Fruit fly (Drosophila melanogaster): Measurements from ENCODE around the gene CG33189.
A peak's percentile ranks its signal among the peaks of the same experiment; 100 is the strongest.

The CG33189 gene

dm6 chr3R:8823761-8824499 is 43.3 kb upstream of the CG33189 start, which contains the start of the genes IscU and CG8379 (continued):
- TF ChIP-seq TFAM (GFP tag; optimal IDR thresholded peaks at IDR 0.05), result no peak
- no peak for TF ChIP-seq dmrt11E (tag; optimal IDR thresholded peaks at IDR 0.05)
- TF ChIP-seq GATAe (GFP tag; conservative IDR thresholded peaks at IDR 0.05), result 0 out of 2 replicates have a peak, but pooled peaks have one; percentile 10
- peak; percentile 13; the same call in 1 of the 2 replicates for TF ChIP-seq CG42726 (GFP tag; IDR thresholded peaks at IDR 0.05; ENCODE audit: partially characterized antibody)
- no peak for TF ChIP-seq CG11504 (tag; optimal IDR thresholded peaks at IDR 0.05)
- TF ChIP-seq CG1024 (GFP tag; IDR thresholded peaks at IDR 0.05), result no peak
- TF ChIP-seq row (GFP tag; IDR thresholded peaks at IDR 0.05), result peak; percentile 75
- TF ChIP-seq H15 (GFP tag; IDR thresholded peaks at IDR 0.05), result no peak
- TF ChIP-seq CG12659 (GFP tag; optimal IDR thresholded peaks at IDR 0.05), result peak; percentile 65
- TF ChIP-seq zfh2 (GFP tag; optimal IDR thresholded peaks at IDR 0.05), result no peak
- no peak for TF ChIP-seq tna (GFP tag; IDR thresholded peaks at IDR 0.05; ENCODE audit: partially characterized antibody)
- peak; percentile 23 for TF ChIP-seq CTCF (GFP tag; optimal IDR thresholded peaks at IDR 0.05)
- TF ChIP-seq CG2202 (tag; optimal IDR thresholded peaks at IDR 0.05), result no peak
- TF ChIP-seq odd (GFP tag; optimal IDR thresholded peaks at IDR 0.05), result no peak
- no peak for TF ChIP-seq Xbp1 (GFP tag; optimal IDR thresholded peaks at IDR 0.05)
- TF ChIP-seq ara (GFP tag; IDR thresholded peaks at IDR 0.05), result no peak
- no peak for TF ChIP-seq ab (GFP tag; optimal IDR thresholded peaks at IDR 0.05)
- peak in 1 of 3 experiments; percentile 18 for TF ChIP-seq lola (GFP tag; optimal IDR thresholded peaks at IDR 0.05)
- TF ChIP-seq Hr3 (GFP tag; optimal IDR thresholded peaks at IDR 0.05), result no peak
- no peak for TF ChIP-seq Drgx (GFP tag; IDR thresholded peaks at IDR 0.05)
- TF ChIP-seq CG12299 (tag; optimal IDR thresholded peaks at IDR 0.05), result no peak
- no peak for TF ChIP-seq az2 (GFP tag; optimal IDR thresholded peaks at IDR 0.05)
- TF ChIP-seq Meics (GFP tag; optimal IDR thresholded peaks at IDR 0.05), result no peak
- no peak for TF ChIP-seq ap (GFP tag; IDR thresholded peaks at IDR 0.05)
- peak; percentile 12 for TF ChIP-seq Max (GFP tag; optimal IDR thresholded peaks at IDR 0.05)
- peak; percentile 19 for TF ChIP-seq Hand (GFP tag; optimal IDR thresholded peaks at IDR 0.05)
- no peak for TF ChIP-seq sim (GFP tag; IDR thresholded peaks at IDR 0.05)
- no peak for TF ChIP-seq sc (optimal IDR thresholded peaks at IDR 0.05)
- no peak for TF ChIP-seq sc (GFP tag; optimal IDR thresholded peaks at IDR 0.05)
- TF ChIP-seq her (GFP tag; optimal IDR thresholded peaks at IDR 0.05), result no peak
- no peak for TF ChIP-seq lmd (GFP tag; IDR thresholded peaks at IDR 0.05)
- TF ChIP-seq Dll (GFP tag; IDR thresholded peaks at IDR 0.05; ENCODE audit: partially characterized antibody), result peak; percentile 81
- no peak for TF ChIP-seq Nf-YA (GFP tag; IDR thresholded peaks at IDR 0.05)
- no peak for TF ChIP-seq Bgb (GFP tag; IDR thresholded peaks at IDR 0.05; ENCODE audit: partially characterized antibody)
- no peak for TF ChIP-seq pan (optimal IDR thresholded peaks at IDR 0.05)
- TF ChIP-seq pan (GFP tag; optimal IDR thresholded peaks at IDR 0.05 in 1 of 2, IDR thresholded peaks at IDR 0.05 in 1 of 2), result no peak
- peak; percentile 68 for TF ChIP-seq pzg (GFP tag; optimal IDR thresholded peaks at IDR 0.05)
- TF ChIP-seq CG14014 (GFP tag; IDR thresholded peaks at IDR 0.05), result no peak
- no peak for TF ChIP-seq Doc2 (GFP tag; IDR thresholded peaks at IDR 0.05)
- TF ChIP-seq Ravus (GFP tag; IDR thresholded peaks at IDR 0.05), result no peak
- TF ChIP-seq cwo (GFP tag; optimal IDR thresholded peaks at IDR 0.05), result no peak
- TF ChIP-seq wek (GFP tag; optimal IDR thresholded peaks at IDR 0.05), result no peak
- no peak for TF ChIP-seq D (optimal IDR thresholded peaks at IDR 0.05)
- TF ChIP-seq D (GFP tag; optimal IDR thresholded peaks at IDR 0.05), result no peak
- TF ChIP-seq NC2α (GFP tag; optimal IDR thresholded peaks at IDR 0.05), result no peak
- peak; percentile 70 for TF ChIP-seq Sin3A (optimal IDR thresholded peaks at IDR 0.05)
- no peak for TF ChIP-seq pho (GFP tag; optimal IDR thresholded peaks at IDR 0.05)
- TF ChIP-seq CG34422 (GFP tag; IDR thresholded peaks at IDR 0.05), result no peak
- TF ChIP-seq ATbp (GFP tag; optimal IDR thresholded peaks at IDR 0.05), result no peak
- no peak for TF ChIP-seq CG6272 (GFP tag; IDR thresholded peaks at IDR 0.05)
- peak; percentile 29 for TF ChIP-seq CG13775 (GFP tag; optimal IDR thresholded peaks at IDR 0.05)
- peak; percentile 30 for TF ChIP-seq CG3995 (GFP tag; optimal IDR thresholded peaks at IDR 0.05)

All from whole organism, embryonic.